Worm (Caenorhabditis elegans): ENCODE results near the gene his-63.

his-63 gene

ce11 chrIV:11377439-11377838 lies 29.2 kb downstream of the his-63 start:
- TF ChIP-seq ceh-13 (GFP tag; optimal IDR thresholded peaks at IDR 0.05): no peak
- no peak for TF ChIP-seq scrt-1 (GFP tag; IDR thresholded peaks at IDR 0.05)
- no peak for TF ChIP-seq tbx-37 (GFP tag; conservative IDR thresholded peaks at IDR 0.05)
- no peak for TF ChIP-seq F13C5.2 (tag; optimal IDR thresholded peaks at IDR 0.05)
- TF ChIP-seq sea-1 (GFP tag; conservative IDR thresholded peaks at IDR 0.05): no peak
- TF ChIP-seq flt-1 (GFP tag; IDR thresholded peaks at IDR 0.05): no peak
- TF ChIP-seq hnd-1 (tag; optimal IDR thresholded peaks at IDR 0.05): no peak
- no peak for TF ChIP-seq pes-1 (GFP tag; IDR thresholded peaks at IDR 0.05)
- no peak for TF ChIP-seq ama-1 (optimal IDR thresholded peaks at IDR 0.05)
- no peak for TF ChIP-seq hmg-4 (GFP tag; optimal IDR thresholded peaks at IDR 0.05)
- no peak for TF ChIP-seq aly-1 (tag; optimal IDR thresholded peaks at IDR 0.05)
- no peak for TF ChIP-seq hmbx-1 (tag; optimal IDR thresholded peaks at IDR 0.05)
- TF ChIP-seq ceh-36 (tag; optimal IDR thresholded peaks at IDR 0.05): no peak
- TF ChIP-seq ets-7 (tag; optimal IDR thresholded peaks at IDR 0.05): no peak
- no peak for TF ChIP-seq B0310.2 (tag; optimal IDR thresholded peaks at IDR 0.05)

ce11 chrIV:11375713-11376112 lies 30.9 kb downstream of the his-63 start:
- TF ChIP-seq B0310.2 (tag; optimal IDR thresholded peaks at IDR 0.05) (no peak), ceh-36 (tag; optimal IDR thresholded peaks at IDR 0.05) (no peak), tbx-37 (GFP tag; conservative IDR thresholded peaks at IDR 0.05) (no peak), ceh-13 (GFP tag; optimal IDR thresholded peaks at IDR 0.05) (no peak), sea-1 (GFP tag; conservative IDR thresholded peaks at IDR 0.05) (no peak), scrt-1 (GFP tag; IDR thresholded peaks at IDR 0.05) (no peak), hmbx-1 (tag; optimal IDR thresholded peaks at IDR 0.05) (no peak), hmg-4 (GFP tag; optimal IDR thresholded peaks at IDR 0.05) (no peak), tbx-11 (GFP tag; IDR thresholded peaks at IDR 0.05) (no peak), pes-1 (GFP tag; IDR thresholded peaks at IDR 0.05) (no peak), ets-7 (tag; optimal IDR thresholded peaks at IDR 0.05) (no peak), F13C5.2 (tag; optimal IDR thresholded peaks at IDR 0.05) (no peak), hnd-1 (tag; optimal IDR thresholded peaks at IDR 0.05) (no peak), tra-4 (tag; optimal IDR thresholded peaks at IDR 0.05) (no peak), aly-1 (tag; optimal IDR thresholded peaks at IDR 0.05) (no peak)

- TF ChIP-seq hmbx-1 (tag; optimal IDR thresholded peaks at IDR 0.05) (no peak), scrt-1 (GFP tag; IDR thresholded peaks at IDR 0.05) (no peak), ceh-36 (tag; optimal IDR thresholded peaks at IDR 0.05) (no peak), B0310.2 (tag; optimal IDR thresholded peaks at IDR 0.05) (no peak), hnd-1 (tag; optimal IDR thresholded peaks at IDR 0.05) (no peak), F13C5.2 (tag; optimal IDR thresholded peaks at IDR 0.05) (no peak), ceh-13 (GFP tag; optimal IDR thresholded peaks at IDR 0.05) (no peak), aly-1 (tag; optimal IDR thresholded peaks at IDR 0.05) (no peak)
Measured at ce11 chrIV:11372366-11372997, 34.2 kb downstream of the his-63 start, which contains the start of gene cbd-1. cbd-1 (plus strand) TSS chrIV:11372991.

- TF ChIP-seq ceh-36 (tag; optimal IDR thresholded peaks at IDR 0.05) (no peak), ama-1 (optimal IDR thresholded peaks at IDR 0.05) (no peak), sea-1 (GFP tag; conservative IDR thresholded peaks at IDR 0.05) (no peak), aly-1 (tag; optimal IDR thresholded peaks at IDR 0.05) (no peak), ceh-13 (GFP tag; optimal IDR thresholded peaks at IDR 0.05) (no peak)
Measured at ce11 chrIV:11371645-11372044, 35.0 kb downstream of the his-63 start, which contains the start of gene sec-31. sec-31 (minus strand) TSS chrIV:11371792.

ce11 chrIV:11363806-11364562 lies 42.7 kb downstream of the his-63 start:
- TF ChIP-seq sea-1 (GFP tag; conservative IDR thresholded peaks at IDR 0.05) (no peak), tra-4 (tag; optimal IDR thresholded peaks at IDR 0.05) (no peak), hmbx-1 (tag; optimal IDR thresholded peaks at IDR 0.05) (no peak), ceh-13 (GFP tag; optimal IDR thresholded peaks at IDR 0.05) (no peak), ets-7 (tag; optimal IDR thresholded peaks at IDR 0.05) (no peak), B0310.2 (tag; optimal IDR thresholded peaks at IDR 0.05) (no peak), aly-1 (tag; optimal IDR thresholded peaks at IDR 0.05) (no peak), hnd-1 (tag; optimal IDR thresholded peaks at IDR 0.05) (no peak), scrt-1 (GFP tag; IDR thresholded peaks at IDR 0.05) (no peak), tbx-11 (GFP tag; IDR thresholded peaks at IDR 0.05) (no peak), ceh-36 (tag; optimal IDR thresholded peaks at IDR 0.05) (no peak), F13C5.2 (tag; optimal IDR thresholded peaks at IDR 0.05) (no peak), ama-1 (optimal IDR thresholded peaks at IDR 0.05) (no peak), flt-1 (GFP tag; IDR thresholded peaks at IDR 0.05) (no peak), pes-1 (GFP tag; IDR thresholded peaks at IDR 0.05) (no peak), tbx-37 (GFP tag; conservative IDR thresholded peaks at IDR 0.05) (no peak)

- no peak for TF ChIP-seq hmbx-1 (tag; optimal IDR thresholded peaks at IDR 0.05)
- no peak for TF ChIP-seq ceh-13 (GFP tag; optimal IDR thresholded peaks at IDR 0.05)
- TF ChIP-seq scrt-1 (GFP tag; IDR thresholded peaks at IDR 0.05): no peak
- TF ChIP-seq pes-1 (GFP tag; IDR thresholded peaks at IDR 0.05): no peak
Measured at ce11 chrIV:11361409-11361808, 45.3 kb downstream of the his-63 start, which contains the start of gene T01G1.4. T01G1.4 (minus strand) TSS chrIV:11361509.

- TF ChIP-seq tbx-11 (GFP tag; IDR thresholded peaks at IDR 0.05) (no peak), sea-1 (GFP tag; conservative IDR thresholded peaks at IDR 0.05) (no peak), ets-7 (tag; optimal IDR thresholded peaks at IDR 0.05) (no peak), ama-1 (optimal IDR thresholded peaks at IDR 0.05) (no peak), tbx-37 (GFP tag; conservative IDR thresholded peaks at IDR 0.05) (no peak), ceh-36 (tag; optimal IDR thresholded peaks at IDR 0.05) (no peak), ceh-13 (GFP tag; optimal IDR thresholded peaks at IDR 0.05) (no peak), hmg-4 (GFP tag; optimal IDR thresholded peaks at IDR 0.05) (no peak), aly-1 (tag; optimal IDR thresholded peaks at IDR 0.05) (no peak), B0310.2 (tag; optimal IDR thresholded peaks at IDR 0.05) (no peak), scrt-1 (GFP tag; IDR thresholded peaks at IDR 0.05) (no peak), hnd-1 (tag; optimal IDR thresholded peaks at IDR 0.05) (no peak)
Measured at ce11 chrIV:11359769-11360168, 46.9 kb downstream of the his-63 start, which contains the start of gene klp-12. klp-12 (minus strand) TSS chrIV:11359869.
